Fruit fly (Drosophila melanogaster): Measurements from ENCODE around the gene Eig71Eb.

Gene Eig71Eb

dm6 chr3L:15672800-15673199 is 23.1 kb downstream of the Eig71Eb start (continued):
- no peak for TF ChIP-seq pita (GFP tag; optimal IDR thresholded peaks at IDR 0.05)
- TF ChIP-seq CG6272 (GFP tag; IDR thresholded peaks at IDR 0.05) = no peak
- TF ChIP-seq Eip74EF (GFP tag; optimal IDR thresholded peaks at IDR 0.05) = no peak
- TF ChIP-seq CG4404 (GFP tag; IDR thresholded peaks at IDR 0.05) = peak; percentile 29; the same call in 1 of the 2 replicates
- TF ChIP-seq CG13424 (tag; optimal IDR thresholded peaks at IDR 0.05) = peak; percentile 29
- peak in 1 of 3 experiments; percentile 77 for TF ChIP-seq lola (GFP tag; optimal IDR thresholded peaks at IDR 0.05)
- no peak for TF ChIP-seq pan (optimal IDR thresholded peaks at IDR 0.05)
- TF ChIP-seq pan (GFP tag; optimal IDR thresholded peaks at IDR 0.05 in 1 of 2, IDR thresholded peaks at IDR 0.05 in 1 of 2) = no peak
- TF ChIP-seq psq (GFP tag; optimal IDR thresholded peaks at IDR 0.05) = no peak
- peak; percentile 36 for TF ChIP-seq fd102C (GFP tag; optimal IDR thresholded peaks at IDR 0.05)
- TF ChIP-seq CG33557 (GFP tag; optimal IDR thresholded peaks at IDR 0.05) = peak; percentile 54
- no peak for TF ChIP-seq Atf-2 (GFP tag; optimal IDR thresholded peaks at IDR 0.05)
- no peak for TF ChIP-seq CG12744 (GFP tag; optimal IDR thresholded peaks at IDR 0.05)
- TF ChIP-seq Oaz (GFP tag; IDR thresholded peaks at IDR 0.05) = no peak
- TF ChIP-seq CG8924 (tag; optimal IDR thresholded peaks at IDR 0.05) = peak; percentile 31
- no peak for TF ChIP-seq pum (GFP tag; optimal IDR thresholded peaks at IDR 0.05)
- no peak for TF ChIP-seq cwo (GFP tag; optimal IDR thresholded peaks at IDR 0.05)
- TF ChIP-seq Sox100B (GFP tag; optimal IDR thresholded peaks at IDR 0.05) = no peak
- peak; percentile 8 for TF ChIP-seq CG7556 (GFP tag; optimal IDR thresholded peaks at IDR 0.05)
- no peak for TF ChIP-seq Dip2 (GFP tag; IDR thresholded peaks at IDR 0.05)
- TF ChIP-seq CG11085 (GFP tag; IDR thresholded peaks at IDR 0.05) = no peak
- TF ChIP-seq CG12104 (GFP tag; optimal IDR thresholded peaks at IDR 0.05) = peak; percentile 5
- peak; percentile 31 for TF ChIP-seq Spps (tag; optimal IDR thresholded peaks at IDR 0.05)
- TF ChIP-seq HLH54F (GFP tag; optimal IDR thresholded peaks at IDR 0.05) = no peak
- TF ChIP-seq Asciz (GFP tag; optimal IDR thresholded peaks at IDR 0.05) = peak; percentile 30
- peak; percentile 14 for TF ChIP-seq CG30403 (GFP tag; optimal IDR thresholded peaks at IDR 0.05)
- TF ChIP-seq scrt (GFP tag; optimal IDR thresholded peaks at IDR 0.05) = no peak
- TF ChIP-seq Oli (tag; optimal IDR thresholded peaks at IDR 0.05) = peak; percentile 27
- TF ChIP-seq CG10209 (GFP tag; optimal IDR thresholded peaks at IDR 0.05) = peak; percentile 11
- TF ChIP-seq unpg (GFP tag; optimal IDR thresholded peaks at IDR 0.05) = peak; percentile 51
- TF ChIP-seq CG4707 (GFP tag; optimal IDR thresholded peaks at IDR 0.05) = no peak
- peak; percentile 11 for TF ChIP-seq CG17359 (tag; optimal IDR thresholded peaks at IDR 0.05)
- no peak for TF ChIP-seq Ets97D (GFP tag; optimal IDR thresholded peaks at IDR 0.05)
- no peak for TF ChIP-seq Fer3 (tag; optimal IDR thresholded peaks at IDR 0.05)
- no peak for TF ChIP-seq CG30020 (tag; optimal IDR thresholded peaks at IDR 0.05)
- TF ChIP-seq CG18599 (GFP tag; optimal IDR thresholded peaks at IDR 0.05) = no peak
- TF ChIP-seq trem (tag; optimal IDR thresholded peaks at IDR 0.05) = peak; percentile 37
- no peak for TF ChIP-seq nerfin-2 (GFP tag; IDR thresholded peaks at IDR 0.05; ENCODE audit: partially characterized antibody)
- no peak for TF ChIP-seq rib (GFP tag; IDR thresholded peaks at IDR 0.05)
- TF ChIP-seq CG10654 (GFP tag; optimal IDR thresholded peaks at IDR 0.05) = no peak
- peak; percentile 25 for TF ChIP-seq CG8388 (GFP tag; optimal IDR thresholded peaks at IDR 0.05)
- no peak for TF ChIP-seq tap (tag; optimal IDR thresholded peaks at IDR 0.05)
- TF ChIP-seq hth (optimal IDR thresholded peaks at IDR 0.05) = no peak
- TF ChIP-seq Taf1 (GFP tag; IDR thresholded peaks at IDR 0.05) = no peak
- TF ChIP-seq CG2120 (GFP tag; optimal IDR thresholded peaks at IDR 0.05) = no peak
- TF ChIP-seq Sry-β (GFP tag; optimal IDR thresholded peaks at IDR 0.05) = no peak
- TF ChIP-seq CG11696 (GFP tag; IDR thresholded peaks at IDR 0.05) = no peak
- TF ChIP-seq br (optimal IDR thresholded peaks at IDR 0.05) = no peak
- TF ChIP-seq CG9727 (GFP tag; optimal IDR thresholded peaks at IDR 0.05) = peak; percentile 59
- TF ChIP-seq sug (tag; optimal IDR thresholded peaks at IDR 0.05) = no peak
- TF ChIP-seq zf30C (GFP tag; optimal IDR thresholded peaks at IDR 0.05) = peak; percentile 19

Data from whole organism, embryonic.